Fruit fly (Drosophila melanogaster) whole organism, embryonic: Measurements from ENCODE around the gene Mfe2.

ENCODE experiments used
- Antp ChIP-seq: fragments of 200-800 bp; sonication (Bioruptor generic); optimal IDR thresholded peaks from 3 replicates; lab custom pipeline; 2016; ENCODE audit warnings: missing biosample characterization, missing genetic modification characterization
- B-H2 ChIP-seq: fragments of 200-800 bp; sonication (Bioruptor generic); optimal IDR thresholded peaks from 2 replicates; lab custom pipeline; 2018; ENCODE audit warnings: missing biosample characterization, mild to moderate bottlenecking, missing genetic modification characterization
- BEAF-32 ChIP-seq: fragments of 200-800 bp; sonication (Bioruptor generic); optimal IDR thresholded peaks from 3 replicates; lab custom pipeline; 2017; ENCODE audit warnings: missing biosample characterization, missing genetic modification characterization, mild to moderate bottlenecking, moderate library complexity, missing genetic modification reagents
- CG10366 ChIP-seq: fragments of 200-800 bp; sonication (Bioruptor generic); IDR thresholded peaks from 2 replicates; pipeline ENCODE4 v1.3.6; 2022; ENCODE audit warnings: missing biosample characterization, missing genetic modification characterization
- CG1233 ChIP-seq: fragments of 200-800 bp; sonication (Bioruptor generic); optimal IDR thresholded peaks from 4 replicates; lab custom pipeline; 2018; ENCODE audit warnings: missing biosample characterization, mild to moderate bottlenecking, missing genetic modification characterization
- CG12391 ChIP-seq: fragments of 200-800 bp; sonication (Bioruptor generic); optimal IDR thresholded peaks from 3 replicates; lab custom pipeline; 2018; ENCODE audit warnings: missing biosample characterization, mild to moderate bottlenecking, missing genetic modification characterization, moderate library complexity
- CG13775 ChIP-seq: fragments of 200-800 bp; sonication (Bioruptor generic); optimal IDR thresholded peaks from 3 replicates; lab custom pipeline; 2017; ENCODE audit warnings: missing biosample characterization, mild to moderate bottlenecking, missing genetic modification characterization
- CG1602 ChIP-seq: fragments of 200-800 bp; sonication (Bioruptor generic); optimal IDR thresholded peaks from 3 replicates; lab custom pipeline; 2016; ENCODE audit warnings: missing biosample characterization, missing genetic modification characterization
- CG16813 ChIP-seq: fragments of 200-800 bp; sonication (Bioruptor generic); IDR thresholded peaks from 3 replicates; pipeline ENCODE4 v1.3.6; 2022; ENCODE audit warnings: missing biosample characterization, missing genetic modification characterization; ENCODE audit not compliant: partially characterized antibody
- CG17361 ChIP-seq: fragments of 200-800 bp; sonication (Bioruptor generic); IDR thresholded peaks from 3 replicates; pipeline ENCODE4 v1.3.6; 2022; ENCODE audit warnings: missing biosample characterization, missing genetic modification characterization
- CG17829 ChIP-seq: fragments of 200-800 bp; optimal IDR thresholded peaks from 2 replicates; lab custom pipeline; 2019; ENCODE audit warnings: missing biosample characterization, mild to moderate bottlenecking, missing genetic modification characterization, moderate library complexity
- CG18262 ChIP-seq: fragments of 200-800 bp; optimal IDR thresholded peaks from 3 replicates; lab custom pipeline; 2019; ENCODE audit warnings: missing biosample characterization, mild to moderate bottlenecking, missing genetic modification characterization, moderate library complexity
- CG2116 ChIP-seq: fragments of 200-800 bp; sonication (Bioruptor generic); optimal IDR thresholded peaks from 3 replicates; lab custom pipeline; 2018; ENCODE audit warnings: missing biosample characterization, mild to moderate bottlenecking, missing genetic modification characterization
- CG30020 ChIP-seq: fragments of 200-800 bp; optimal IDR thresholded peaks from 2 replicates; lab custom pipeline; 2019; ENCODE audit warnings: missing biosample characterization, mild to moderate bottlenecking, missing genetic modification characterization, moderate library complexity
- CG3065 ChIP-seq: fragments of 200-800 bp; sonication (Bioruptor generic); optimal IDR thresholded peaks from 2 replicates; lab custom pipeline; 2016; ENCODE audit warnings: missing biosample characterization, missing genetic modification characterization
- CG3281 ChIP-seq: fragments of 200-800 bp; sonication (Bioruptor generic); optimal IDR thresholded peaks from 3 replicates; lab custom pipeline; 2017; ENCODE audit warnings: missing biosample characterization, mild to moderate bottlenecking, missing genetic modification characterization
- CG3995 ChIP-seq: fragments of 200-800 bp; sonication (Bioruptor generic); optimal IDR thresholded peaks from 3 replicates; lab custom pipeline; 2016; ENCODE audit warnings: missing biosample characterization, missing genetic modification characterization
- CG6854 ChIP-seq: fragments of 200-800 bp; sonication (Bioruptor generic); optimal IDR thresholded peaks from 3 replicates; lab custom pipeline; 2017; ENCODE audit warnings: missing biosample characterization, mild to moderate bottlenecking, missing genetic modification characterization
- CG7271 ChIP-seq: fragments of 200-800 bp; sonication (Bioruptor generic); optimal IDR thresholded peaks from 2 replicates; lab custom pipeline; 2018; ENCODE audit warnings: missing biosample characterization, mild to moderate bottlenecking, missing genetic modification characterization, moderate library complexity
- CG7963 ChIP-seq: fragments of 200-800 bp; sonication (Bioruptor generic); IDR thresholded peaks from 3 replicates; pipeline ENCODE4 v1.3.6; 2022; ENCODE audit warnings: missing biosample characterization, missing genetic modification characterization; ENCODE audit not compliant: partially characterized antibody
- CG8290 ChIP-seq, 3 experiments: fragments of 200-800 bp; sonication (Bioruptor generic); optimal IDR thresholded peaks; 2 replicates each; lab custom pipeline; 2016 to 2019; ENCODE audit warnings: missing biosample characterization in 3 of 3, missing genetic modification characterization in 3 of 3, mild to moderate bottlenecking in 2 of 3, moderate library complexity in 1 of 3
- CG9727 ChIP-seq: fragments of 200-800 bp; sonication (Bioruptor generic); optimal IDR thresholded peaks from 3 replicates; lab custom pipeline; 2017; ENCODE audit warnings: missing biosample characterization, mild to moderate bottlenecking, missing genetic modification characterization
- Deaf1 ChIP-seq: fragments of 200-800 bp; optimal IDR thresholded peaks from 3 replicates; lab custom pipeline; 2019; ENCODE audit warnings: missing biosample characterization, mild to moderate bottlenecking, missing genetic modification characterization, moderate library complexity
- Dll ChIP-seq: fragments of 200-800 bp; sonication (Bioruptor generic); IDR thresholded peaks from 4 replicates; pipeline ENCODE4 v1.3.6; 2022; ENCODE audit warnings: missing biosample characterization, missing genetic modification characterization; ENCODE audit not compliant: partially characterized antibody
- E2f2 ChIP-seq: fragments of 200-800 bp; sonication (Bioruptor generic); IDR thresholded peaks from 2 replicates; pipeline ENCODE4 v1.3.6; 2022; ENCODE audit warnings: missing biosample characterization, missing genetic modification characterization
- NFAT ChIP-seq: fragments of 200-800 bp; sonication (Bioruptor generic); IDR thresholded peaks from 2 replicates; pipeline ENCODE4 v1.3.6; 2022; ENCODE audit warnings: missing biosample characterization, missing genetic modification characterization
- Neu2 ChIP-seq: fragments of 200-800 bp; sonication (Bioruptor generic); optimal IDR thresholded peaks from 3 replicates; lab custom pipeline; 2016; ENCODE audit warnings: missing biosample characterization, missing genetic modification characterization, borderline replicate concordance
- Nf-YC ChIP-seq: fragments of 200-800 bp; optimal IDR thresholded peaks from 3 replicates; lab custom pipeline; 2019; ENCODE audit warnings: missing biosample characterization, mild to moderate bottlenecking, missing genetic modification characterization, moderate library complexity
- Pdp1 ChIP-seq, 2 experiments: fragments of 200-800 bp; sonication (Bioruptor generic); optimal IDR thresholded peaks; 3 replicates each; lab custom pipeline; 2016; ENCODE audit warnings: missing biosample characterization in 2 of 2, missing genetic modification characterization in 2 of 2, mild to moderate bottlenecking in 1 of 2, moderate library complexity in 1 of 2
- Ssrp ChIP-seq: fragments of 200-800 bp; sonication (Bioruptor generic); optimal IDR thresholded peaks from 2 replicates; lab custom pipeline; 2018; ENCODE audit warnings: missing biosample characterization, mild to moderate bottlenecking, missing genetic modification characterization, moderate library complexity
- Tbp ChIP-seq: fragments of >200 bp; optimal IDR thresholded peaks from 2 replicates; lab custom pipeline; 2018; ENCODE audit warnings: missing biosample characterization, missing genetic modification characterization
- Xbp1 ChIP-seq: fragments of 200-800 bp; sonication (Bioruptor generic); optimal IDR thresholded peaks from 3 replicates; lab custom pipeline; 2016; ENCODE audit warnings: missing biosample characterization, mild to moderate bottlenecking, missing genetic modification characterization
- YL-1 ChIP-seq: fragments of 200-800 bp; sonication (Bioruptor generic); optimal IDR thresholded peaks from 3 replicates; lab custom pipeline; 2017; ENCODE audit warnings: missing biosample characterization, mild to moderate bottlenecking, missing genetic modification characterization
- btn ChIP-seq: fragments of 200-800 bp; sonication (Bioruptor generic); optimal IDR thresholded peaks from 2 replicates; lab custom pipeline; 2016; ENCODE audit warnings: missing biosample characterization, missing genetic modification characterization
- dm ChIP-seq: fragments of 200-800 bp; sonication (Bioruptor generic); optimal IDR thresholded peaks from 3 replicates; lab custom pipeline; 2016; ENCODE audit warnings: missing biosample characterization, missing genetic modification characterization
- eyg ChIP-seq: fragments of 200-800 bp; sonication (Bioruptor generic); optimal IDR thresholded peaks from 3 replicates; lab custom pipeline; 2016; ENCODE audit warnings: missing biosample characterization, missing genetic modification characterization
- gro ChIP-seq: fragments of 200-800 bp; sonication (Bioruptor generic); optimal IDR thresholded peaks from 2 replicates; lab custom pipeline; 2016; ENCODE audit warnings: missing biosample characterization, missing genetic modification characterization
- ken ChIP-seq: fragments of 200-800 bp; sonication (Bioruptor generic); IDR thresholded peaks from 3 replicates; pipeline ENCODE4 v1.3.6; 2022; ENCODE audit warnings: missing biosample characterization, missing genetic modification characterization
- ranshi ChIP-seq: fragments of 200-800 bp; sonication (Bioruptor generic); IDR thresholded peaks from 2 replicates; pipeline ENCODE4 v1.3.6; 2022; ENCODE audit warnings: missing biosample characterization, missing genetic modification characterization
- row ChIP-seq: fragments of 200-800 bp; sonication (Bioruptor generic); IDR thresholded peaks from 3 replicates; pipeline ENCODE4 v1.3.6; 2022; ENCODE audit warnings: missing biosample characterization, missing genetic modification characterization
- slbo ChIP-seq: fragments of 200-800 bp; sonication (Bioruptor generic); IDR thresholded peaks from 2 replicates; pipeline ENCODE4 v1.3.6; 2022; ENCODE audit warnings: missing biosample characterization, missing genetic modification characterization
- ssp ChIP-seq: fragments of 200-800 bp; sonication (Bioruptor generic); IDR thresholded peaks from 2 replicates; pipeline ENCODE4 v1.3.6; 2022; ENCODE audit warnings: missing biosample characterization, missing genetic modification characterization
- tna ChIP-seq: fragments of 200-800 bp; sonication (Bioruptor generic); IDR thresholded peaks from 2 replicates; pipeline ENCODE4 v1.3.6; 2022; ENCODE audit warnings: missing biosample characterization, missing genetic modification characterization; ENCODE audit not compliant: partially characterized antibody
- trem ChIP-seq: fragments of 200-800 bp; optimal IDR thresholded peaks from 3 replicates; lab custom pipeline; 2019; ENCODE audit warnings: missing biosample characterization, mild to moderate bottlenecking, missing genetic modification characterization, moderate library complexity
- twi ChIP-seq: fragments of 200-800 bp; optimal IDR thresholded peaks from 2 replicates; lab custom pipeline; 2019; ENCODE audit warnings: missing biosample characterization, mild to moderate bottlenecking, missing genetic modification characterization, moderate library complexity
- zen2 ChIP-seq: fragments of 200-800 bp; sonication (Bioruptor generic); IDR thresholded peaks from 3 replicates; pipeline ENCODE4 v1.3.6; 2022; ENCODE audit warnings: missing biosample characterization, missing genetic modification characterization; ENCODE audit not compliant: partially characterized antibody
- zf30C ChIP-seq: fragments of 200-800 bp; sonication (Bioruptor generic); optimal IDR thresholded peaks from 3 replicates; lab custom pipeline; 2018; ENCODE audit warnings: missing biosample characterization, mild to moderate bottlenecking, missing genetic modification characterization

The Mfe2 gene

dm6 chrX:16313078-16313875, 42.5 kb downstream of the Mfe2 start, which contains the start of the genes CG9915 and SWIP (continued):
- TF ChIP-seq NFAT (GFP tag; lab: Robert Waterston, UW): no peak
- peak; percentile 2 for TF ChIP-seq gro (GFP tag; lab: Kevin White, UChicago)
- no peak for TF ChIP-seq ssp
- TF ChIP-seq CG3281 (GFP tag; lab: Kevin White, UChicago): peak; percentile 27
- TF ChIP-seq B-H2 (GFP tag; lab: Kevin White, UChicago): no peak
- TF ChIP-seq slbo: peak; percentile 36; the same call in 1 of the 2 replicates
- TF ChIP-seq CG7271: no peak
- no peak; the same call in 1 of the 2 replicates for TF ChIP-seq CG10366
- TF ChIP-seq CG3995: no peak
- peak; percentile 23 for TF ChIP-seq CG17829 (tag; lab: Kevin White, UChicago)
- TF ChIP-seq CG3065 (GFP tag; lab: Kevin White, UChicago): no peak
- no peak for TF ChIP-seq Antp (GFP tag; lab: Kevin White, UChicago)
- TF ChIP-seq btn (GFP tag; lab: Kevin White, UChicago): no peak
- peak; percentile 28 for TF ChIP-seq dm (GFP tag; lab: Kevin White, UChicago)
- TF ChIP-seq CG9727 (GFP tag; lab: Kevin White, UChicago): peak; percentile 22
- peak; percentile 16 for TF ChIP-seq Xbp1 (GFP tag; lab: Kevin White, UChicago)
- peak; percentile 39 for TF ChIP-seq CG13775 (GFP tag; lab: Kevin White, UChicago)
- TF ChIP-seq Nf-YC (tag; lab: Kevin White, UChicago): peak; percentile 16
- peak; percentile 75 for TF ChIP-seq tna (GFP tag; lab: Robert Waterston, UW)
- no peak for TF ChIP-seq twi (tag; lab: Kevin White, UChicago)
- TF ChIP-seq CG2116 (GFP tag; lab: Kevin White, UChicago): peak; percentile 76
- no peak for TF ChIP-seq CG1233 (GFP tag; lab: Kevin White, UChicago)
- TF ChIP-seq eyg: no peak
- peak; percentile 56 for TF ChIP-seq Dll
- TF ChIP-seq Neu2: no peak
- TF ChIP-seq Pdp1 (GFP tag; optimal IDR thresholded peaks at IDR 0.05; lab: Kevin White, UChicago): peak in 1 of 2 experiments; percentile 36
- TF ChIP-seq CG7963: peak; percentile 84
- peak; percentile 95 for TF ChIP-seq CG30020
- no peak for TF ChIP-seq CG1602 (GFP tag; lab: Kevin White, UChicago)
- TF ChIP-seq BEAF-32: peak; percentile 30
- peak; percentile 50 for TF ChIP-seq CG12391 (tag; lab: Kevin White, UChicago)
- TF ChIP-seq row: peak; percentile 62; the same call in 2 of the 3 replicates
- TF ChIP-seq YL-1 (GFP tag; lab: Kevin White, UChicago): peak; percentile 1
- 0 out of 3 replicates have a peak, but pooled peaks have one; percentile 14 for TF ChIP-seq ken (GFP tag; lab: Robert Waterston, UW)
- peak; percentile 50 for TF ChIP-seq CG8290 (GFP tag; optimal IDR thresholded peaks at IDR 0.05; lab: Kevin White, UChicago)
- peak in 1 of 2 experiments; percentile 47 for TF ChIP-seq CG8290 (tag; optimal IDR thresholded peaks at IDR 0.05; lab: Kevin White, UChicago)
- TF ChIP-seq E2f2 (GFP tag; lab: Robert Waterston, UW): peak; percentile 48
- TF ChIP-seq CG6854 (GFP tag; lab: Kevin White, UChicago): no peak
- TF ChIP-seq Ssrp: peak; percentile 7
- peak; percentile 70 for TF ChIP-seq CG16813 (GFP tag; lab: Robert Waterston, UW)
- TF ChIP-seq zf30C (GFP tag; lab: Kevin White, UChicago): no peak
- no peak for TF ChIP-seq Tbp
- TF ChIP-seq trem: peak; percentile 18
- no peak for TF ChIP-seq ranshi (GFP tag; lab: Robert Waterston, UW)
- peak; percentile 34 for TF ChIP-seq CG18262
- TF ChIP-seq zen2 (GFP tag; lab: Robert Waterston, UW): 0 out of 3 replicates have a peak, but pooled peaks have one; percentile 36
- peak; percentile 41 for TF ChIP-seq Deaf1
- peak; percentile 46; the same call in 1 of the 3 replicates for TF ChIP-seq CG17361 (GFP tag; lab: Robert Waterston, UW)
